Worm (Caenorhabditis elegans): Measurements from ENCODE around the gene try-5.

try-5 gene

ce11 chrV:9352947-9353346 is 6.1 kb downstream of the try-5 start, which contains the start of gene srx-46:
Gene srx-46, plus strand, starts transcription at chrV:9353247.
- no peak for TF ChIP-seq lin-15B (tag; optimal IDR thresholded peaks at IDR 0.05)
- no peak for TF ChIP-seq ceh-63 (GFP tag; optimal IDR thresholded peaks at IDR 0.05)
- no peak for TF ChIP-seq pqm-1 (tag; optimal IDR thresholded peaks at IDR 0.05)
- no peak for TF ChIP-seq ets-5 (GFP tag; IDR thresholded peaks at IDR 0.05)
- no peak for TF ChIP-seq tbx-2 (tag; optimal IDR thresholded peaks at IDR 0.05)
- no peak for TF ChIP-seq hlh-4 (tag; optimal IDR thresholded peaks at IDR 0.05)
- no peak for TF ChIP-seq fos-1 (tag; optimal IDR thresholded peaks at IDR 0.05)
- TF ChIP-seq pax-3 (tag; optimal IDR thresholded peaks at IDR 0.05), result no peak
- no peak for TF ChIP-seq nhr-12 (tag; optimal IDR thresholded peaks at IDR 0.05)
- TF ChIP-seq tlp-1 (tag; optimal IDR thresholded peaks at IDR 0.05), result no peak
- TF ChIP-seq unc-30 (tag; optimal IDR thresholded peaks at IDR 0.05), result no peak
- TF ChIP-seq nhr-28 (tag; optimal IDR thresholded peaks at IDR 0.05), result no peak
- TF ChIP-seq ceh-90 (tag; optimal IDR thresholded peaks at IDR 0.05), result no peak
- TF ChIP-seq mef-2 (tag; optimal IDR thresholded peaks at IDR 0.05), result no peak
- no peak for TF ChIP-seq C04F5.9 (tag; optimal IDR thresholded peaks at IDR 0.05)
- TF ChIP-seq unc-130 (tag; optimal IDR thresholded peaks at IDR 0.05), result no peak
- TF ChIP-seq dsc-1 (tag; optimal IDR thresholded peaks at IDR 0.05), result no peak
- no peak for TF ChIP-seq elt-2 (tag; optimal IDR thresholded peaks at IDR 0.05)
- TF ChIP-seq zip-4 (GFP tag; optimal IDR thresholded peaks at IDR 0.05), result no peak

DNA sequence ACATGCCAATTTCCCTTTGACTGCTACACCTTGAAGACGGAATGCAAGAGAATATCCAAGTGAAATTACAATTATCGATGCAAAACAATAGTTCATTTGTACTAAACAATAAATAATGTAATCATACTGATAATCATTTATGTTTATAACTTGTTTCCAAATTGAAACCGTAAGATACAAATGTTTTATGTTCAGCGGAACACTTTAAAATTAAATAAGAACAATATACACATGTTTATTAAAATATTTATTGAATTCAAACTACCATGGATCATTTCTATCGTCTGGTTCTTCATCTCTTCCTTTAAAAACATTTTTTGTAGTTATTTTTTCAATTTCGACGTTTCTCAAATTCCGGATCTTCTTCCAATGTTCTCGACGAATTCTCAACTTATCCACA is 8.5 kb downstream of the try-5 start, which contains the start of gene ttr-40:
Gene ttr-40, minus strand, starts transcription at position 101 of the 400 bp plus-strand sequence.
- no peak for TF ChIP-seq xbp-1 (tag; optimal IDR thresholded peaks at IDR 0.05)
- no peak for TF ChIP-seq tbx-2 (tag; optimal IDR thresholded peaks at IDR 0.05)
- TF ChIP-seq pag-3 (tag; optimal IDR thresholded peaks at IDR 0.05; ENCODE audit: borderline replicate concordance, insufficient read depth), result no peak
- TF ChIP-seq nhr-47 (tag; optimal IDR thresholded peaks at IDR 0.05), result no peak
- TF ChIP-seq ceh-63 (GFP tag; optimal IDR thresholded peaks at IDR 0.05), result no peak
- TF ChIP-seq pqm-1 (tag; optimal IDR thresholded peaks at IDR 0.05), result no peak
- TF ChIP-seq lsy-2 (tag; optimal IDR thresholded peaks at IDR 0.05), result no peak
- TF ChIP-seq efl-3 (GFP tag; optimal IDR thresholded peaks at IDR 0.05), result no peak
- TF ChIP-seq ztf-4 (tag; optimal IDR thresholded peaks at IDR 0.05), result no peak
- no peak for TF ChIP-seq pax-3 (tag; optimal IDR thresholded peaks at IDR 0.05)
- TF ChIP-seq aly-2 (tag; optimal IDR thresholded peaks at IDR 0.05), result no peak
- TF ChIP-seq C04F5.9 (tag; optimal IDR thresholded peaks at IDR 0.05), result no peak
- TF ChIP-seq nhr-19 (GFP tag; conservative IDR thresholded peaks at IDR 0.05), result no peak
- TF ChIP-seq nhr-12 (tag; optimal IDR thresholded peaks at IDR 0.05), result no peak
- TF ChIP-seq unc-130 (tag; optimal IDR thresholded peaks at IDR 0.05), result no peak
- TF ChIP-seq dsc-1 (tag; optimal IDR thresholded peaks at IDR 0.05), result no peak

ce11 chrV:9356345-9356744 is 9.5 kb downstream of the try-5 start, which contains the start of gene ttr-49:
Gene ttr-49, minus strand, starts transcription at chrV:9356515.
- TF ChIP-seq aha-1 (tag; optimal IDR thresholded peaks at IDR 0.05) (no peak), elt-2 (tag; optimal IDR thresholded peaks at IDR 0.05) (peak; percentile 41)

ce11 chrV:9359674-9360073 is 12.8 kb downstream of the try-5 start, which contains the start of gene gpa-3:
Gene gpa-3, minus strand, starts transcription at chrV:9359774.
- TF ChIP-seq mep-1 (tag; optimal IDR thresholded peaks at IDR 0.05) (no peak), lin-39 (tag; optimal IDR thresholded peaks at IDR 0.05) (no peak), nhr-71 (tag; optimal IDR thresholded peaks at IDR 0.05) (peak; percentile 11), jun-1 (tag; optimal IDR thresholded peaks at IDR 0.05) (no peak)

- TF ChIP-seq mef-2 (tag; optimal IDR thresholded peaks at IDR 0.05), result no peak
- TF ChIP-seq fkh-8 (tag; optimal IDR thresholded peaks at IDR 0.05), result no peak
- TF ChIP-seq fkh-4 (tag; optimal IDR thresholded peaks at IDR 0.05; ENCODE audit: borderline replicate concordance), result no peak
- TF ChIP-seq lsy-2 (tag; optimal IDR thresholded peaks at IDR 0.05), result no peak
- TF ChIP-seq jun-1 (tag; optimal IDR thresholded peaks at IDR 0.05), result no peak
- no peak for TF ChIP-seq C34B4.2 (tag; optimal IDR thresholded peaks at IDR 0.05)
- TF ChIP-seq ceh-63 (GFP tag; optimal IDR thresholded peaks at IDR 0.05), result no peak
- no peak for TF ChIP-seq aly-2 (tag; optimal IDR thresholded peaks at IDR 0.05)
These were observed 24.1 kb downstream of the try-5 start, which contains the start of gene E02C12.6 for ce11 chrV:9370986-9371385. Gene E02C12.6, minus strand, starts transcription at chrV:9371086.

Measured in whole organism, L1 larva.